Worm (Caenorhabditis elegans): ENCODE results near the gene nhr-34.

- no peak for TF ChIP-seq madf-8 (GFP tag; conservative IDR thresholded peaks at IDR 0.05)
- TF ChIP-seq ccch-3 (GFP tag; optimal IDR thresholded peaks at IDR 0.05): no peak
- no peak for TF ChIP-seq B0336.3 (GFP tag; IDR thresholded peaks at IDR 0.05)
- no peak for TF ChIP-seq zim-3 (tag; optimal IDR thresholded peaks at IDR 0.05)
- TF ChIP-seq ceh-79 (tag; optimal IDR thresholded peaks at IDR 0.05): no peak
- TF ChIP-seq efl-1 (GFP tag; optimal IDR thresholded peaks at IDR 0.05): no peak
- no peak for TF ChIP-seq F33H1.4 (GFP tag; IDR thresholded peaks at IDR 0.05)
- no peak for TF ChIP-seq K11D2.4 (GFP tag; IDR thresholded peaks at IDR 0.05)
- TF ChIP-seq pha-4 (tag; optimal IDR thresholded peaks at IDR 0.05): no peak
Measured at ce11 chrIV:9679296-9679695, 3.8 kb upstream of the nhr-34 start.

All from whole organism, young adult.